Fruit fly (Drosophila melanogaster) Kc167 (cell line): ENCODE data around the gene Prx1.

ENCODE experiments used
- Myc ChIP-seq: fragments of >200 bp; optimal IDR thresholded peaks from 2 replicates; lab custom pipeline; 2017; ENCODE audit warnings: missing external identifiers
- h ChIP-seq: fragments of >200 bp; optimal IDR thresholded peaks from 3 replicates; lab custom pipeline; 2018; ENCODE audit warnings: missing external identifiers
- insv ChIP-seq: fragments of >200 bp; optimal IDR thresholded peaks from 3 replicates; lab custom pipeline; 2018; ENCODE audit warnings: missing external identifiers
- psq ChIP-seq: fragments of >200 bp; optimal IDR thresholded peaks from 2 replicates; lab custom pipeline; 2017; ENCODE audit warnings: missing external identifiers
- ttk ChIP-seq: sonication (Bioruptor generic); optimal IDR thresholded peaks from 2 replicates; lab custom pipeline; 2017; ENCODE audit warnings: missing external identifiers

- no peak for TF ChIP-seq ttk (lab: Kevin White, UChicago)
- no peak for TF ChIP-seq psq (lab: Kevin White, UChicago)
- TF ChIP-seq h (lab: Kevin White, UChicago), result no peak
- no peak for TF ChIP-seq Myc (lab: Kevin White, UChicago)
- TF ChIP-seq insv (lab: Kevin White, UChicago), result no peak
These were observed 44.2 kb downstream of the Prx1 start for dm6 chr3L:15251759-15252322.
